Worm (Caenorhabditis elegans) whole organism, L4/young adult: Measurements from ENCODE around the gene T07C4.12.

Experiments
- W03F9.2 ChIP-seq: fragments of 150-350 bp; optimal IDR thresholded peaks from 2 replicates; lab custom pipeline; 2014; ENCODE audit warnings: missing biosample characterization, missing genetic modification characterization
- dao-5 ChIP-seq: sonication (generic microtip); optimal IDR thresholded peaks from 2 replicates; lab custom pipeline; 2016; ENCODE audit warnings: missing genotype, missing genetic modification characterization, moderate library complexity, missing compliant biosample characterization
- him-1 ChIP-seq: sonication (generic microtip); optimal IDR thresholded peaks from 2 replicates; lab custom pipeline; 2016; ENCODE audit warnings: missing genotype, missing genetic modification reagents, missing genetic modification characterization, missing compliant biosample characterization

T07C4.12 gene

ce11 chrIII:10353423-10353822 lies 21.0 kb upstream of the T07C4.12 start:
- TF ChIP-seq W03F9.2 (tag; lab: Kevin White, UChicago) (no peak), dao-5 (tag; lab: Kevin White, UChicago) (no peak), him-1 (tag; lab: Kevin White, UChicago) (no peak)

ce11 chrIII:10351595-10352207 lies 19.2 kb upstream of the T07C4.12 start, which contains the start of gene T07C4.3:
Gene T07C4.3 (plus strand): TSS chrIII:10352157.
- TF ChIP-seq W03F9.2 (tag; lab: Kevin White, UChicago), result no peak
- no peak for TF ChIP-seq him-1 (tag; lab: Kevin White, UChicago)
- no peak for TF ChIP-seq dao-5 (tag; lab: Kevin White, UChicago)

ce11 chrIII:10347049-10347448 lies 14.6 kb upstream of the T07C4.12 start, which contains the start of gene tbx-8:
Gene tbx-8 (plus strand): TSS chrIII:10347349.
- TF ChIP-seq him-1 (tag; lab: Kevin White, UChicago), result no peak
- TF ChIP-seq W03F9.2 (tag; lab: Kevin White, UChicago), result no peak
- no peak for TF ChIP-seq dao-5 (tag; lab: Kevin White, UChicago)

DNA sequence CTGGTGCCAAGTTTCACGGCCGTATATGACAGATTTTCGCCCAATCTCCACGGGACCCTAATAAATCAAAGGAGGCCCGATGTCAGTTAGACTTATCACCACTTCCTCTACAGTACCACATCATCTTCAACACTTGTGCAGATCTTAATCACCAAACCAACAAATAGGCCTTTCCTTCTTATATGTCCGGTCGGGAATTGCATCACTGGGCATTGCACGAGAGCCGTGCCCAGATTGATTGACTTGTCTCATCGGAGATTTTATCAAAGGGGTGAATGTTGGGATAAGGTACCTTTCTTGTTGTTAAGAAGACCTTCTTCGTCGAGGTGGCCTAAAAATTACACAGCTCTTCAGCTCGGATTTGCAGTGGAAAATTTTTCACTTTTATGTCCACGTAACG lies 12.3 kb upstream of the T07C4.12 start:
- TF ChIP-seq W03F9.2 (tag; lab: Kevin White, UChicago), result no peak
- no peak for TF ChIP-seq dao-5 (tag; lab: Kevin White, UChicago)
- TF ChIP-seq him-1 (tag; lab: Kevin White, UChicago), result no peak

DNA sequence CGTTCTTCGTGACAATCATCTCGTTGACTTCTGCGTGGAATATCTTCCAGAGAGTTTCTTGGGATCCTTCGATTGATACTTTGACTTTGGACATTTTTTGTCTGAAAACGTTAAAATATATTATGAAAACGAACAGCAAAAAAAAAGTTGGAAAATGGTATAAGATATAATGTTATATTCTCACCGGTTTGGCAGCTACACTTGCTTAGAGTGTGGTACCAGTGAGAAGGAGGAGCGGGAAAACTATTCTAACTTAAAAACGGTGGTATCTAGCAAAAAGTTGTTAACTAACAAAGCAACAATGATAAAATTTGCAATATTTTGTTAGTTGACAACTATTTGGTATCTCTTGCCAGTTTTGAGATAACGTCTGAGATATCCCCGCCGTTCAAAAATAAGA lies 9.3 kb upstream of the T07C4.12 start, which contains the start of gene tbx-9:
Gene tbx-9, minus strand, starts transcription at position 101 of the 400 bp plus-strand sequence.
- no peak for TF ChIP-seq him-1 (tag; lab: Kevin White, UChicago)
- TF ChIP-seq W03F9.2 (tag; lab: Kevin White, UChicago), result no peak
- TF ChIP-seq dao-5 (tag; lab: Kevin White, UChicago), result no peak

- TF ChIP-seq dao-5 (tag; lab: Kevin White, UChicago) (no peak), W03F9.2 (tag; lab: Kevin White, UChicago) (no peak), him-1 (tag; lab: Kevin White, UChicago) (no peak)
Measured at ce11 chrIII:10339949-10340348, 7.5 kb upstream of the T07C4.12 start.

DNA sequence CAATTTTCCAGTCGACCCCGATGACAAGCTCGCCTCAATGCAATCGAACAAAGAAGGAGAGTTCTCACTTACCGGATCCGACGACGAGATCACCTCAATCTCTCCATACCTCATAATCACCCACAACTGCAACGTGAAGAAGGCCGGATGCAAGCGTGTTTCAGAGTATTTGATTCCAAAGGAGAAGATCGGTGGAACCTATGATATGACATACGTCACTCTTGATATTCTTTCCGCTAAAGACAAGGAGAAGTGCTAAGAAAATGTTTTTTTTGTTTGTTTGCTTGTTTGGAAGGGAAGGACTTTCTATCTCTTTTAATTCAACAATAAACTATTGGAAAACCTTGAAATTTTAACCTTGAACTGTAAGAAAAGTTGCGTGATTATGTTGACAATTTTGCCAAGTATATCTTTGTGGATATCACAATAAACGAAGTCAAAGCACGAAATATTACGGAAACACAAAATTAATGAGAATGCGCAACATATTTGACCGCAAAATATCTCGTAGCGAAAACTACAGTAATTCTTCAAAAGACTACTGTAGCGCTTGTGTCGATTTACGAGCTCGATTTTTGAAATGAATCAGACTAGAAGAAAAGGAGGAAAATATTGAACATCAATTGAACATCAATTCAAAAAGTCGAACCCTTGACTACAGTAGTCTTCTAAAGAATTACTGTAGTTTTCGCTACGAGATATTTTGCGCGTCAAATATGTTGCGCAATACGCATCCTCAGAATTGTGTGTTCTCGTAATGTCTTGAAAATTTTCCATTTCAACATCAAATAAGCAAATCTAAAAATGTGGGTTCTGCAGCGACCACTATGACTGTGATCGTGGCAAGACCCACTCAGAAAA lies 6.8 kb upstream of the T07C4.12 start:
- no peak for TF ChIP-seq W03F9.2 (tag; lab: Kevin White, UChicago)
- no peak for TF ChIP-seq dao-5 (tag; lab: Kevin White, UChicago)
- no peak for TF ChIP-seq him-1 (tag; lab: Kevin White, UChicago)

- TF ChIP-seq dao-5 (tag; lab: Kevin White, UChicago) (no peak), him-1 (tag; lab: Kevin White, UChicago) (no peak), W03F9.2 (tag; lab: Kevin White, UChicago) (no peak)
Measured at ce11 chrIII:10337508-10338166, 5.2 kb upstream of the T07C4.12 start, which contains the start of gene ttr-15. Gene ttr-15 (plus strand): TSS chrIII:10337847.

DNA sequence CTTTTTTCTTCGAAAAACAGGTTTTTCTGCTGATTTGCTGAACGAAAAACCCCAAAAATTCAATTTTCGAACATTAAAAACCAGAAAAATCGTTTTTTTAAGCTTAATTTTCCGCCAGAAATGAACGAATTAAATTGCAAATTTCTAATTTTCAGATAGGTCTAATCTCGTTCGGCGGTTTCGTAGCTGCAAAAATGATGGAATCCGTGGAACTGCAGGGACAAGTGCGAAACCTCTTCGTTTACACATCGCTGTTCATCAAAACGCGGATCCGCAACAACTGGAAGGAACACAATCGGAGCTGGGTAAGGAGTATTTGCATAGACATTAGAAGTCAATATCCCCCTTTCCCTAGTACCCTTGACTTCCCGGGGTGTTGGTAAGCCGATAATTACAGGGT lies 3.6 kb upstream of the T07C4.12 start:
- TF ChIP-seq dao-5 (tag; lab: Kevin White, UChicago), result no peak
- TF ChIP-seq W03F9.2 (tag; lab: Kevin White, UChicago), result no peak
- TF ChIP-seq him-1 (tag; lab: Kevin White, UChicago), result no peak

- TF ChIP-seq dao-5 (tag; lab: Kevin White, UChicago), result no peak
- TF ChIP-seq him-1 (tag; lab: Kevin White, UChicago), result no peak
- no peak for TF ChIP-seq W03F9.2 (tag; lab: Kevin White, UChicago)
Measured at ce11 chrIII:10335086-10335485, 2.6 kb upstream of the T07C4.12 start, which contains the start of gene ced-9. Gene ced-9 (plus strand): TSS chrIII:10335172.

DNA sequence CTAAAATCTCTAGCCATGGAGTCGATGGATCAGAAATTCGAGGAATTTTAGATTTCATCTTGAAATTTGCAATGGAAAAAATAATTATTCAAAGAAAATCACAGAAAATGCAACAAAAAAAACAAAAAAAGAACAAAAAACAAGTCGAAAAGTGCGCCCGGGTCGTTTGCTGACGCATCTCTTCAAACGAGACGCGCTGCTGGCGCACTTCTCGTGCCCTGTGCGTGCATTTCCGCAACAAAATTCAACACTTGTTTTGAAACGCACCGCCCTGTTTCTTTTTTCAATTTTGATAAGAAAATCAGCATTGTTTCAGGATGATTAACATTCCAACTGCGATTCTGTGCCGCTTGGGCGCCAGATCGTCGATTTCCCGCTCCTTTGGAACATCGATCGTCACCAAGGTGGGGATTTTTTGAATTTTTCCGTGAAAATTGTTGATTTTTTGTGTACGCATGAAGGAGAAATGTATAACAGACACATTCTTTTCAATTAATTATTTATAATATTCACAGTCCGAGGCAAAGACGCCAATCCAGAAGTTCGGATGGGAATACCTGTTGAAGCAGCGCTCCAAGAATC lies 1.6 kb upstream of the T07C4.12 start, which contains the start of the genes jmjd-4 and mev-1:
Gene jmjd-4, minus strand, starts transcription at position 58 of the 582 bp plus-strand sequence.
Gene mev-1, plus strand, starts transcription at position 317 of the 582 bp plus-strand sequence.
- no peak for TF ChIP-seq dao-5 (tag; lab: Kevin White, UChicago)
- peak; percentile 67 for TF ChIP-seq him-1 (tag; lab: Kevin White, UChicago)
- TF ChIP-seq W03F9.2 (tag; lab: Kevin White, UChicago), result peak; percentile 89

DNA sequence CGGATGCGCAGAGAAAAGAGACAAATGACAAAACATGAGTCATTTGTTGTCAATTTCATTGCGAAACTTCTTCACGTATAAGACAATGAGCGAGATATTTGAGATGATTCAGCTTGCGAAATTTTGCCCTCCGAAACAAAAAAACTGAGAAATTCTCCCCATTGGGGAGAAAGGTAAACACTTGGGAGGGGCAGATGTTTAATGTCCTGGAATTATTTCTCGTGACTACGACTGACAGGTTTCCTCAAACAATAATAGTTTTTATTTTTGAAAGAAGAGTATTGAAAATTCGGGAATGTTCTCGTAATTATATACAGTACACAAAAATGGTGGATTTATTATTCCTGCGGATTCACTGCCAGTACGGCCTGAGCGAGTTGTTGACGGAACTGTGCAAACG lies 1.2 kb downstream of the T07C4.12 start:
- no peak for TF ChIP-seq W03F9.2 (tag; lab: Kevin White, UChicago)
- TF ChIP-seq him-1 (tag; lab: Kevin White, UChicago), result no peak
- TF ChIP-seq dao-5 (tag; lab: Kevin White, UChicago), result no peak
